Fruit fly (Drosophila melanogaster): ENCODE measurements around the gene LKRSDH.

Gene LKRSDH

DNA sequence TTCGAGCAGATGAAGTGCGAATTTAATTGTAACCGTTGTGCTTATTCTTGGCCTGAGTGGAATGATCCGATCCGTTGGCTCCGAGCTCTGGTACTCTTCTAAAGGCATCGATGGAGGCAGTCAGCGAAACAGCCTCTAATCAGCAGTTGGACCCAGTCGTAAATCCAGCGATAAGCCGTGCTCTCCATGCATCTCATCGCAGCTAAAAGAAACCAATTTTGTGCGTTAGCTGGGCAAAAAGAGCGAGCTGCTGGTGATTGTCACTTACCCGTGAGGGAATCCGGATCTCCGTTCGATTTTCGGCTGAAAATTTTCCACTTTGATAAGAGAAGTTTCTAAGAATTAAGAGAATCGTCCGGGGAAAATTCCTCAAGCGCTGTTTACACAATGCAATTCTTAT, at the start of gene LKRSDH:
TSS of gene LKRSDH (minus strand) at position 101 of the 400 bp plus-strand sequence.
- TF ChIP-seq CG32006 (GFP tag; optimal IDR thresholded peaks at IDR 0.05) (no peak), svp (GFP tag) (peak; percentile 35), ss (GFP tag; optimal IDR thresholded peaks at IDR 0.05) (no peak), fd59A (GFP tag; optimal IDR thresholded peaks at IDR 0.05) (no peak), CG6792 (GFP tag; optimal IDR thresholded peaks at IDR 0.05) (no peak)

DNA sequence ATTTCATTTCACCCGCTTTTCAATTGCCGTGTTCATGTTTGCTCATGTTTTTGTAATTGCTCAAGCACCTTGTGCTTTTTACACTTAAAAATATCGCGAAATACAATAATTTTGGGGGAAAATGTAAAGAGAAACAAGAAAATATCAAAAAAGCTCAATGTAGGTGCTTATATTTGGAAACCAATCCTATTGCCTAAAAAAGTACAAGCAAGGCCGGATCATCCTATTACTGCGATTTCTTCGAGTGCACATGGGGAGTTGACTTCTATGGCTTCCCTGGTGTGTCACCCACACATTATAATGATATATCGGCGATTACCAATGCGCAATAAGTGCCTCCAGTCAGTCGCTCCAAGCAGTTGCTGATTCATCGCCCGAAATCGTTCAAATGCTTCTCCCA, 45.5 kb upstream of the LKRSDH start:
- peak; percentile 18 for TF ChIP-seq topi (GFP tag; optimal IDR thresholded peaks at IDR 0.05)
- TF ChIP-seq dsx (GFP tag; optimal IDR thresholded peaks at IDR 0.05; ENCODE audit: poor library complexity, severe bottlenecking): no peak
- no peak for TF ChIP-seq CG10669 (GFP tag; optimal IDR thresholded peaks at IDR 0.05)
- TF ChIP-seq Ets21C (GFP tag; optimal IDR thresholded peaks at IDR 0.05): no peak
- no peak for TF ChIP-seq CG8632 (GFP tag; optimal IDR thresholded peaks at IDR 0.05)
- peak; percentile 45 for TF ChIP-seq Eip78C (GFP tag)
- TF ChIP-seq Lpt (GFP tag; optimal IDR thresholded peaks at IDR 0.05): no peak
- peak; percentile 36 for TF ChIP-seq cyc (GFP tag; optimal IDR thresholded peaks at IDR 0.05)
- no peak for TF ChIP-seq CG16779 (tag; optimal IDR thresholded peaks at IDR 0.05)
- TF ChIP-seq fd59A (GFP tag; optimal IDR thresholded peaks at IDR 0.05): no peak
- peak; percentile 10 for TF ChIP-seq vri (GFP tag; optimal IDR thresholded peaks at IDR 0.05)
- TF ChIP-seq CG31627 (GFP tag; optimal IDR thresholded peaks at IDR 0.05): peak; percentile 52
- peak; percentile 49 for TF ChIP-seq svp (GFP tag)
- TF ChIP-seq lz (GFP tag; optimal IDR thresholded peaks at IDR 0.05): peak; percentile 21
- TF ChIP-seq CG11294 (GFP tag; IDR thresholded peaks at IDR 0.05): no peak
- peak; percentile 55 for TF ChIP-seq Hr39 (GFP tag; optimal IDR thresholded peaks at IDR 0.05)
- no peak for TF ChIP-seq CG6792 (GFP tag; optimal IDR thresholded peaks at IDR 0.05)
- no peak for TF ChIP-seq spab (GFP tag; optimal IDR thresholded peaks at IDR 0.05)
- no peak for TF ChIP-seq CG9139 (GFP tag; optimal IDR thresholded peaks at IDR 0.05)
- TF ChIP-seq CG32006 (GFP tag; optimal IDR thresholded peaks at IDR 0.05): no peak
- no peak for TF ChIP-seq OdsH (GFP tag; optimal IDR thresholded peaks at IDR 0.05)
- TF ChIP-seq CG34406 (GFP tag; optimal IDR thresholded peaks at IDR 0.05): no peak
- TF ChIP-seq Ets96B (tag; optimal IDR thresholded peaks at IDR 0.05): no peak
- TF ChIP-seq CG8119 (GFP tag; IDR thresholded peaks at IDR 0.05): no peak
- no peak for TF ChIP-seq Eip93F (GFP tag; optimal IDR thresholded peaks at IDR 0.05)
- TF ChIP-seq Smox (GFP tag; optimal IDR thresholded peaks at IDR 0.05): peak; percentile 31
- TF ChIP-seq CG6276 (GFP tag; optimal IDR thresholded peaks at IDR 0.05): no peak
- no peak for TF ChIP-seq CG3032 (tag; optimal IDR thresholded peaks at IDR 0.05)
- no peak for TF ChIP-seq dac (GFP tag; optimal IDR thresholded peaks at IDR 0.05)
- TF ChIP-seq CG3919 (GFP tag; optimal IDR thresholded peaks at IDR 0.05): no peak
- TF ChIP-seq CG6163 (GFP tag; IDR thresholded peaks at IDR 0.05): no peak
- peak; percentile 52 for TF ChIP-seq Sox102F (GFP tag; optimal IDR thresholded peaks at IDR 0.05)
- peak; percentile 51 for TF ChIP-seq esn (GFP tag; optimal IDR thresholded peaks at IDR 0.05)
- no peak for TF ChIP-seq achi (GFP tag; optimal IDR thresholded peaks at IDR 0.05)
- TF ChIP-seq CG4318 (GFP tag; optimal IDR thresholded peaks at IDR 0.05): no peak

DNA sequence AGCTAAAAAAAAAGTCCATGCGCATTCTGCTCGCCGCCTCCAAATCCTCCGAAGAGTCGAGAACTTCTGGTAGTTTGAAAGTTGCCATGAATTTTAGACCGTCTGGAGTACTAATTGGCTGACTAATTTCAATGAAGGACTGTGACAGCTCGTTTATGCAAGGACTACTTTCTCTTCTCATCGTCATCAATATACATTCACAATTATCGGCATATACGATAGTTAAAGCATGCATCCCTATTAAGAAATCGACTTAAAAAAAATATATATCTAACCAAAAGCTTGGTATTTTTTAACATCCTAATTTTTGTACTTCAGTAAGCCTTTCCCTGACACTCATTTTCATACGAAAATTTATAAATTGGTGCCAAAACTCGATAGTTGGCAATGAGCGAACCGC, 44.4 kb upstream of the LKRSDH start, which contains the start of gene CG14537:
TSS of gene CG14537 (plus strand) at position 301 of the 400 bp plus-strand sequence.
- no peak for TF ChIP-seq Lpt (GFP tag; optimal IDR thresholded peaks at IDR 0.05)
- no peak for TF ChIP-seq vri (GFP tag; optimal IDR thresholded peaks at IDR 0.05)
- no peak for TF ChIP-seq dac (GFP tag; optimal IDR thresholded peaks at IDR 0.05)
- TF ChIP-seq Hr39 (GFP tag; optimal IDR thresholded peaks at IDR 0.05): no peak
- no peak for TF ChIP-seq Eip78C (GFP tag)
- no peak for TF ChIP-seq Gug (GFP tag; IDR thresholded peaks at IDR 0.05)
- no peak for TF ChIP-seq CG6276 (GFP tag; optimal IDR thresholded peaks at IDR 0.05)
- no peak for TF ChIP-seq CG34406 (GFP tag; optimal IDR thresholded peaks at IDR 0.05)
- TF ChIP-seq svp (GFP tag): no peak
- TF ChIP-seq Ets21C (GFP tag; optimal IDR thresholded peaks at IDR 0.05): no peak
- TF ChIP-seq Eip93F (GFP tag; optimal IDR thresholded peaks at IDR 0.05): no peak
- no peak for TF ChIP-seq CG6792 (GFP tag; optimal IDR thresholded peaks at IDR 0.05)
- TF ChIP-seq lz (GFP tag; optimal IDR thresholded peaks at IDR 0.05): no peak
- TF ChIP-seq CG11294 (GFP tag; IDR thresholded peaks at IDR 0.05): no peak
- no peak for TF ChIP-seq acj6 (GFP tag; optimal IDR thresholded peaks at IDR 0.05)
- TF ChIP-seq CG16779 (tag; optimal IDR thresholded peaks at IDR 0.05): no peak

Data from whole organism, prepupa.